Worm (Caenorhabditis elegans) whole organism, L1 larva: ENCODE results near the gene raga-1.
A peak's percentile ranks its signal among the peaks of the same experiment; 100 is the strongest.

Source experiments
- C16A3.4 ChIP-seq: fragments of 150-350 bp; optimal IDR thresholded peaks from 2 replicates; lab custom pipeline; 2014; ENCODE audit warnings: missing biosample characterization, missing genetic modification characterization
- C34B4.2 ChIP-seq: sonication (generic microtip); optimal IDR thresholded peaks from 2 replicates; lab custom pipeline; 2017; ENCODE audit warnings: mild to moderate bottlenecking, missing genetic modification characterization, missing compliant biosample characterization
- F16B12.6 ChIP-seq: fragments of 150-350 bp; optimal IDR thresholded peaks from 2 replicates; lab custom pipeline; 2014; ENCODE audit warnings: missing biosample characterization, missing genetic modification characterization
- Y116A8C.19 ChIP-seq: sonication (generic microtip); optimal IDR thresholded peaks from 2 replicates; lab custom pipeline; 2016; ENCODE audit warnings: missing compliant biosample characterization, missing genetic modification characterization, borderline replicate concordance
- alr-1 ChIP-seq: fragments of 200-800 bp; sonication (Bioruptor generic); optimal IDR thresholded peaks from 2 replicates; lab custom pipeline; 2018; ENCODE audit warnings: borderline replicate concordance, mild to moderate bottlenecking, missing genetic modification characterization, missing compliant biosample characterization
- aly-2 ChIP-seq: fragments of 150-350 bp; optimal IDR thresholded peaks from 2 replicates; lab custom pipeline; 2014; ENCODE audit warnings: missing biosample characterization, missing genetic modification characterization
- blmp-1 ChIP-seq: fragments of 150-350 bp; optimal IDR thresholded peaks from 2 replicates; lab custom pipeline; 2014; ENCODE audit warnings: missing biosample characterization, missing genetic modification characterization
- ceh-63 ChIP-seq: fragments of 200-800 bp; sonication (Bioruptor generic); optimal IDR thresholded peaks from 2 replicates; lab custom pipeline; 2018; ENCODE audit warnings: mild to moderate bottlenecking, missing genetic modification characterization, missing compliant biosample characterization
- ceh-82 ChIP-seq, 3 experiments: fragments of 150-350 bp in 1 of 3; sonication (generic microtip) in 2 of 3; optimal IDR thresholded peaks; 2 replicates each; lab custom pipeline; 2014 to 2017; ENCODE audit warnings: missing biosample characterization in 3 of 3, missing genetic modification characterization in 3 of 3
- ces-1 ChIP-seq: fragments of 150-350 bp; optimal IDR thresholded peaks from 2 replicates; lab custom pipeline; 2014; ENCODE audit warnings: missing biosample characterization, missing genetic modification reagents, missing genetic modification characterization
- dsc-1 ChIP-seq: sonication (generic microtip); optimal IDR thresholded peaks from 2 replicates; lab custom pipeline; 2016; ENCODE audit warnings: mild to moderate bottlenecking, missing genetic modification characterization, missing compliant biosample characterization
- efl-1 ChIP-seq, 4 experiments: fragments of 150-350 bp; optimal IDR thresholded peaks in 3 of 4; peaks in 1 of 4; 1 replicate in 1 of 4; 2 replicates in 3 of 4; lab custom pipeline; 2014; ENCODE audit warnings: missing biosample characterization in 2 of 4, missing genetic modification characterization in 2 of 4, missing genetic modification reagents in 2 of 4
- egl-27 ChIP-seq, 2 experiments: fragments of 150-350 bp in 1 of 2; sonication (generic microtip); optimal IDR thresholded peaks; 3 replicates each; lab custom pipeline; 2017 to 2018; ENCODE audit warnings: missing biosample characterization in 2 of 2, missing genetic modification characterization in 2 of 2, missing genetic modification reagents in 2 of 2
- ets-5 ChIP-seq: fragments of 200-800 bp; sonication (Bioruptor generic); IDR thresholded peaks from 2 replicates; pipeline ENCODE4 v1.3.6; 2022; ENCODE audit warnings: missing genetic modification characterization, missing compliant biosample characterization
- fkh-10 ChIP-seq: sonication (generic microtip); optimal IDR thresholded peaks from 2 replicates; lab custom pipeline; 2017; ENCODE audit warnings: missing biosample characterization, missing genetic modification reagents, missing genetic modification characterization
- fkh-4 ChIP-seq: sonication (generic microtip); optimal IDR thresholded peaks from 2 replicates; lab custom pipeline; 2016; ENCODE audit warnings: missing compliant biosample characterization, missing genetic modification characterization, borderline replicate concordance
- fos-1 ChIP-seq: fragments of 150-350 bp; optimal IDR thresholded peaks from 2 replicates; lab custom pipeline; 2014; ENCODE audit warnings: missing biosample characterization, missing genetic modification characterization
- grh-1 ChIP-seq: fragments of 200-800 bp; sonication (Bioruptor generic); IDR thresholded peaks from 2 replicates; pipeline ENCODE4 v1.3.6; 2022; ENCODE audit warnings: missing genetic modification reagents, missing genetic modification characterization, missing compliant biosample characterization
- hlh-4 ChIP-seq: sonication (generic microtip); optimal IDR thresholded peaks from 2 replicates; lab custom pipeline; 2016; ENCODE audit warnings: mild to moderate bottlenecking, missing genetic modification characterization, missing compliant biosample characterization
- hpl-2 ChIP-seq: fragments of 150-350 bp; optimal IDR thresholded peaks from 2 replicates; lab custom pipeline; 2014; ENCODE audit warnings: missing biosample characterization, missing genetic modification reagents, missing genetic modification characterization
- irx-1 ChIP-seq: sonication (generic microtip); optimal IDR thresholded peaks from 2 replicates; lab custom pipeline; 2016; ENCODE audit warnings: missing genetic modification characterization, missing compliant biosample characterization
- lin-14 ChIP-seq: fragments of 200-800 bp; sonication (Bioruptor generic); optimal IDR thresholded peaks from 2 replicates; lab custom pipeline; 2018; ENCODE audit warnings: mild to moderate bottlenecking, missing genetic modification characterization, moderate library complexity, missing compliant biosample characterization
- lin-15B ChIP-seq: fragments of 150-350 bp; sonication (generic microtip); optimal IDR thresholded peaks from 3 replicates; lab custom pipeline; 2014; ENCODE audit warnings: missing biosample characterization, missing genetic modification characterization
- lin-39 ChIP-seq: fragments of 150-350 bp; optimal IDR thresholded peaks from 2 replicates; lab custom pipeline; 2014; ENCODE audit warnings: missing biosample characterization, missing genetic modification reagents, missing genetic modification characterization
- lir-3 ChIP-seq: sonication (generic microtip); optimal IDR thresholded peaks from 2 replicates; lab custom pipeline; 2016; ENCODE audit warnings: mild to moderate bottlenecking, missing genetic modification characterization, moderate library complexity, missing compliant biosample characterization; ENCODE audit not compliant: poor library complexity
- lsy-2 ChIP-seq, 2 experiments: fragments of 150-350 bp; optimal IDR thresholded peaks; 2 replicates each; lab custom pipeline; 2014; ENCODE audit warnings: missing biosample characterization in 2 of 2, missing genetic modification characterization in 2 of 2
- mef-2 ChIP-seq: fragments of 150-350 bp; optimal IDR thresholded peaks from 2 replicates; lab custom pipeline; 2014; ENCODE audit warnings: missing biosample characterization, missing genetic modification characterization
- mep-1 ChIP-seq: fragments of 150-350 bp; optimal IDR thresholded peaks from 2 replicates; lab custom pipeline; 2014; ENCODE audit warnings: missing biosample characterization, missing genetic modification characterization
- nhr-19 ChIP-seq: fragments of 200-800 bp; sonication (Bioruptor generic); conservative IDR thresholded peaks from 2 replicates; pipeline ENCODE4 v1.3.6; 2022; ENCODE audit warnings: missing genetic modification characterization, missing compliant biosample characterization
- nhr-20 ChIP-seq: sonication (generic microtip); optimal IDR thresholded peaks from 2 replicates; lab custom pipeline; 2016; ENCODE audit warnings: mild to moderate bottlenecking, missing genetic modification characterization, missing compliant biosample characterization
- nhr-237 ChIP-seq: fragments of 150-350 bp; optimal IDR thresholded peaks from 2 replicates; lab custom pipeline; 2014; ENCODE audit warnings: missing biosample characterization, missing genetic modification characterization
- nhr-47 ChIP-seq: sonication (generic microtip); optimal IDR thresholded peaks from 2 replicates; lab custom pipeline; 2016; ENCODE audit warnings: mild to moderate bottlenecking, missing genetic modification characterization, moderate library complexity, missing compliant biosample characterization
- nhr-71 ChIP-seq: sonication (generic microtip); optimal IDR thresholded peaks from 2 replicates; lab custom pipeline; 2016; ENCODE audit warnings: mild to moderate bottlenecking, missing genetic modification characterization, moderate library complexity, missing compliant biosample characterization
- nhr-77 ChIP-seq: fragments of 150-350 bp; optimal IDR thresholded peaks from 2 replicates; lab custom pipeline; 2014; ENCODE audit warnings: missing biosample characterization, missing genetic modification characterization
- nhr-85 ChIP-seq: sonication (generic microtip); peaks from one replicate; lab custom pipeline; 2016; ENCODE audit warnings: missing genetic modification characterization, inconsistent platforms, missing compliant biosample characterization
- nhr-90 ChIP-seq: sonication (generic microtip); optimal IDR thresholded peaks from 2 replicates; lab custom pipeline; 2016; ENCODE audit warnings: mild to moderate bottlenecking, missing genetic modification characterization, missing compliant biosample characterization; ENCODE audit not compliant: poor library complexity
- pag-3 ChIP-seq: sonication (generic microtip); optimal IDR thresholded peaks from 2 replicates; lab custom pipeline; 2017; ENCODE audit warnings: missing genetic modification characterization, mild to moderate bottlenecking, missing compliant biosample characterization, antibody characterized with exemption, borderline replicate concordance; ENCODE audit not compliant: insufficient read depth
- pax-3 ChIP-seq: fragments of 200-800 bp; sonication (Bioruptor generic); optimal IDR thresholded peaks from 2 replicates; lab custom pipeline; 2018; ENCODE audit warnings: mild to moderate bottlenecking, missing genetic modification characterization, moderate library complexity, missing compliant biosample characterization
- pqm-1 ChIP-seq: sonication (generic microtip); optimal IDR thresholded peaks from 3 replicates; lab custom pipeline; 2017; ENCODE audit warnings: missing biosample characterization, missing genetic modification characterization
- snpc-4 ChIP-seq: fragments of 150-350 bp; optimal IDR thresholded peaks from 2 replicates; lab custom pipeline; 2014; ENCODE audit warnings: missing biosample characterization, missing genetic modification characterization
- snu-23 ChIP-seq: sonication (generic microtip); optimal IDR thresholded peaks from 2 replicates; lab custom pipeline; 2016; ENCODE audit warnings: missing genetic modification characterization, missing compliant biosample characterization
- tbx-2 ChIP-seq: sonication (generic microtip); optimal IDR thresholded peaks from 2 replicates; lab custom pipeline; 2016; ENCODE audit warnings: missing genetic modification characterization, missing compliant biosample characterization
- unc-30 ChIP-seq: sonication (generic microtip); optimal IDR thresholded peaks from 2 replicates; lab custom pipeline; 2017; ENCODE audit warnings: missing biosample characterization, missing genetic modification characterization
- unc-62 ChIP-seq: fragments of 150-350 bp; optimal IDR thresholded peaks from 2 replicates; lab custom pipeline; 2014; ENCODE audit warnings: missing biosample characterization, missing genetic modification reagents, missing genetic modification characterization
- unc-86 ChIP-seq: sonication (generic microtip); optimal IDR thresholded peaks from 2 replicates; lab custom pipeline; 2016; ENCODE audit warnings: missing genetic modification characterization, missing compliant biosample characterization
- unc-98 ChIP-seq: fragments of 200-800 bp; sonication (Bioruptor generic); IDR thresholded peaks from 2 replicates; pipeline ENCODE4 v1.3.6; 2022; ENCODE audit warnings: missing genetic modification characterization, missing compliant biosample characterization
- ztf-4 ChIP-seq: fragments of 150-350 bp; optimal IDR thresholded peaks from 2 replicates; lab custom pipeline; 2014; ENCODE audit warnings: missing biosample characterization, missing genetic modification characterization

raga-1 gene

DNA sequence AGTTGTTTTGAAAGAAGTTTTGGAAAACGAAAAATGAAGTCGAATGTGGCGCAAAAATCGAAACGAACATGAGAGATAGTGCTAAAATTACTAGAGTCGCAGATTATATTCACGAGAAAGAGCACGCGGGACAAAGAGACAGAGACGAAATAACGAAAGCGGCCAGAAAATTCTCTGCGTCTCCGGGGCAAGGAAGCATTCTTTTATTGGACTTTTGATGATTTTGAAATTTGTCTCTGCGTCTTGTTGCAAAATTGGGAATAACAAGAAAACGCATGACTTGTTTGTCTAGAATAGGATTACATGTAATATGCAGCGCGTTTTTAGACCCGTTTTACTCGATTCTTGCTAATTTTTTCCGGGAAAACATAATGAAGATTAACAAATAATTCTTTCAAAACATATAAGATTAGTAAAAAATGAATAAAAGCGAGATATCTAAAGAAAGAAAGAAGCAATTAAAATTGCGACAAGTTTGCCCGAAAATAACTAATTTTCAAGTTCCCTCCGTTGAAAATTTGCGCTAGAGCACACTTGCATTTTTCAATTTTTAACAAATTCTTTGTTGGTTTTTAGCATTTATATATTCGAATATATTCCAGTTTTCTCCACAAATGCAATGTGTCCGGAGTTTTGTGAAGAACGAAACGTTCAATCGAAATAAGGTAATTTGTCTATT, 46.9 kb downstream of the raga-1 start, which contains the start of the genes B0491.6 and pigm-1 (continued):
- TF ChIP-seq irx-1 (tag; lab: Kevin White, UChicago) (peak; percentile 62), C16A3.4 (tag; lab: Kevin White, UChicago) (peak; percentile 52), fkh-10 (GFP tag; lab: Kevin White, UChicago) (peak; percentile 76), nhr-19 (GFP tag; lab: Robert Waterston, UW) (peak; percentile 34), pax-3 (tag; lab: Kevin White, UChicago) (peak; percentile 76), unc-98 (GFP tag; lab: Robert Waterston, UW) (no peak), fkh-4 (peak; percentile 54), lir-3 (peak; percentile 30), fos-1 (tag; lab: Kevin White, UChicago) (peak; percentile 27), nhr-71 (tag; lab: Kevin White, UChicago) (peak; percentile 87), ces-1 (no peak), nhr-77 (peak; percentile 50), unc-62 (GFP tag; lab: Kevin White, UChicago) (no peak), ets-5 (GFP tag; lab: Robert Waterston, UW) (no peak), ztf-4 (tag; lab: Kevin White, UChicago) (peak; percentile 9), F16B12.6 (tag; lab: Kevin White, UChicago) (peak; percentile 0), ceh-82 (tag; optimal IDR thresholded peaks at IDR 0.05; lab: Kevin White, UChicago) (peak; percentile 12 to 45 (median 44)), unc-86 (tag; lab: Kevin White, UChicago) (peak; percentile 70), blmp-1 (peak; percentile 64), nhr-47 (tag; lab: Kevin White, UChicago) (peak; percentile 89), unc-30 (tag; lab: Kevin White, UChicago) (no peak), nhr-237 (tag; lab: Kevin White, UChicago) (no peak), C34B4.2 (tag; lab: Kevin White, UChicago) (no peak), lsy-2 (tag; optimal IDR thresholded peaks at IDR 0.05; lab: Kevin White, UChicago) (peak; percentile 48 to 75), aly-2 (tag; lab: Kevin White, UChicago) (no peak), nhr-20 (peak; percentile 68), pqm-1 (tag; lab: Kevin White, UChicago) (no peak), hpl-2 (no peak), efl-1 (optimal IDR thresholded peaks at IDR 0.05; lab: Kevin White, UChicago) (peak; percentile 54 to 92), efl-1 (GFP tag; optimal IDR thresholded peaks at IDR 0.05 in 1 of 2; lab: Kevin White, UChicago) (peak; percentile 90 to 99), tbx-2 (tag; lab: Kevin White, UChicago) (peak; percentile 49), alr-1 (tag; lab: Kevin White, UChicago) (no peak), dsc-1 (peak; percentile 98), pag-3 (tag; lab: Kevin White, UChicago) (no peak), lin-14 (GFP tag; lab: Kevin White, UChicago) (peak; percentile 96), nhr-90 (tag; lab: Kevin White, UChicago) (peak; percentile 52), ceh-63 (GFP tag; lab: Kevin White, UChicago) (no peak), lin-15B (tag; lab: Kevin White, UChicago) (peak; percentile 12), grh-1 (GFP tag; lab: Robert Waterston, UW) (no peak), snu-23 (peak; percentile 80), mep-1 (tag; lab: Kevin White, UChicago) (peak; percentile 37), mef-2 (tag; lab: Kevin White, UChicago) (peak; percentile 63), snpc-4 (peak; percentile 52), lin-39 (tag; lab: Kevin White, UChicago) (no peak), Y116A8C.19 (tag; lab: Kevin White, UChicago) (no peak), egl-27 (tag; optimal IDR thresholded peaks at IDR 0.05; lab: Kevin White, UChicago) (no peak), hlh-4 (tag; lab: Kevin White, UChicago) (no peak), nhr-85 (tag; lab: Kevin White, UChicago) (peak; percentile 85)
